Fruit fly (Drosophila melanogaster) whole organism, pupa: Measurements from ENCODE around the gene CG45080.

ENCODE experiments used
- CG10348 ChIP-seq: fragments of 200-800 bp; sonication (Bioruptor generic); IDR thresholded peaks from 2 replicates; pipeline ENCODE4 v1.3.6; 2022; ENCODE audit warnings: missing biosample characterization, missing genetic modification characterization
- CG12605 ChIP-seq: fragments of 200-800 bp; sonication (Bioruptor generic); IDR thresholded peaks from 2 replicates; pipeline ENCODE4 v1.3.6; 2022; ENCODE audit warnings: missing biosample characterization, missing genetic modification characterization
- CG13204 ChIP-seq: fragments of 200-800 bp; sonication (Bioruptor generic); optimal IDR thresholded peaks from 2 replicates; lab custom pipeline; 2018; ENCODE audit warnings: missing biosample characterization, mild to moderate bottlenecking, missing genetic modification characterization, moderate library complexity
- CG14655 ChIP-seq: fragments of 200-800 bp; sonication (Bioruptor generic); optimal IDR thresholded peaks from 3 replicates; lab custom pipeline; 2017; ENCODE audit warnings: mild to moderate bottlenecking, missing biosample characterization, missing genetic modification reagents, missing genetic modification characterization
- CG15710 ChIP-seq: fragments of 200-800 bp; sonication (Bioruptor generic); optimal IDR thresholded peaks from 2 replicates; lab custom pipeline; 2018; ENCODE audit warnings: missing biosample characterization, mild to moderate bottlenecking, missing genetic modification characterization, moderate library complexity
- CG17806 ChIP-seq: fragments of 200-800 bp; sonication (Bioruptor generic); optimal IDR thresholded peaks from 2 replicates; lab custom pipeline; 2018; ENCODE audit warnings: missing biosample characterization, mild to moderate bottlenecking, missing genetic modification characterization, moderate library complexity
- CG32121 ChIP-seq: fragments of 200-800 bp; sonication (Bioruptor generic); IDR thresholded peaks from 2 replicates; pipeline ENCODE4 v1.3.6; 2022; ENCODE audit warnings: missing biosample characterization, missing genetic modification characterization
- CG34367 ChIP-seq: fragments of 200-800 bp; sonication (Bioruptor generic); optimal IDR thresholded peaks from 2 replicates; lab custom pipeline; 2018; ENCODE audit warnings: missing biosample characterization, mild to moderate bottlenecking, missing genetic modification characterization
- CG4496 ChIP-seq: fragments of 200-800 bp; sonication (Bioruptor generic); IDR thresholded peaks from 3 replicates; pipeline ENCODE4 v1.3.6; 2022; ENCODE audit warnings: missing biosample characterization, missing genetic modification characterization
- CG8159 ChIP-seq: fragments of 200-800 bp; sonication (Bioruptor generic); optimal IDR thresholded peaks from 3 replicates; lab custom pipeline; 2018; ENCODE audit warnings: missing biosample characterization, mild to moderate bottlenecking, missing genetic modification characterization, moderate library complexity
- CG8301 ChIP-seq: fragments of 200-800 bp; sonication (Bioruptor generic); optimal IDR thresholded peaks from 2 replicates; lab custom pipeline; 2018; ENCODE audit warnings: missing biosample characterization, mild to moderate bottlenecking, missing genetic modification characterization
- CG9948 ChIP-seq: fragments of 200-800 bp; sonication (Bioruptor generic); optimal IDR thresholded peaks from 2 replicates; lab custom pipeline; 2018; ENCODE audit warnings: missing biosample characterization, mild to moderate bottlenecking, missing genetic modification characterization, moderate library complexity
- D1 ChIP-seq: fragments of 200-800 bp; sonication (Bioruptor generic); optimal IDR thresholded peaks from 2 replicates; lab custom pipeline; 2018; ENCODE audit warnings: missing biosample characterization, mild to moderate bottlenecking, missing genetic modification characterization, moderate library complexity
- EcR ChIP-seq: fragments of 200-800 bp; sonication (Bioruptor generic); optimal IDR thresholded peaks from 3 replicates; lab custom pipeline; 2019; ENCODE audit warnings: missing biosample characterization, missing genetic modification characterization, mild to moderate bottlenecking, moderate library complexity, missing genetic modification reagents
- Ets98B ChIP-seq: fragments of 200-800 bp; sonication (Bioruptor generic); IDR thresholded peaks from 2 replicates; pipeline ENCODE4 v1.3.6; 2022; ENCODE audit warnings: missing biosample characterization, missing genetic modification characterization
- Pif1A ChIP-seq: fragments of 200-800 bp; sonication (Bioruptor generic); optimal IDR thresholded peaks from 3 replicates; lab custom pipeline; 2016; ENCODE audit warnings: missing biosample characterization, missing genetic modification characterization
- Pif1B ChIP-seq: fragments of 200-800 bp; sonication (Bioruptor generic); optimal IDR thresholded peaks from 3 replicates; lab custom pipeline; 2016; ENCODE audit warnings: missing biosample characterization, missing genetic modification characterization
- Snoo ChIP-seq: fragments of 200-800 bp; sonication (Bioruptor generic); optimal IDR thresholded peaks from 3 replicates; lab custom pipeline; 2017; ENCODE audit warnings: missing biosample characterization, mild to moderate bottlenecking, missing genetic modification characterization, inconsistent platforms
- fd96Ca ChIP-seq: fragments of 200-800 bp; sonication (Bioruptor generic); IDR thresholded peaks from 3 replicates; pipeline ENCODE4 v1.3.6; 2022; ENCODE audit warnings: missing biosample characterization, missing genetic modification characterization
- gl ChIP-seq: fragments of 200-800 bp; sonication (Bioruptor generic); optimal IDR thresholded peaks from 2 replicates; lab custom pipeline; 2018; ENCODE audit warnings: missing biosample characterization, mild to moderate bottlenecking, missing genetic modification characterization
- rn ChIP-seq: fragments of 200-800 bp; sonication (Bioruptor generic); IDR thresholded peaks from 2 replicates; pipeline ENCODE4 v1.3.6; 2022; ENCODE audit warnings: missing biosample characterization, missing genetic modification characterization

CG45080 gene

dm6 chr3R:13333031-13333430, 14.0 kb upstream of the CG45080 start:
- TF ChIP-seq CG15710 (tag; lab: Kevin White, UChicago) (no peak), CG4496 (GFP tag; lab: Robert Waterston, UW) (no peak)

dm6 chr3R:13319873-13320272, 803 bp upstream of the CG45080 start:
- TF ChIP-seq Pif1A (peak; percentile 20), CG4496 (GFP tag; lab: Robert Waterston, UW) (peak; percentile 76; the same call in 2 of the 3 replicates), CG9948 (tag; lab: Kevin White, UChicago) (no peak)

dm6 chr3R:13313088-13313487, 6.0 kb downstream of the CG45080 start, which contains the start of gene CG44142:
TSS of gene CG44142 (minus strand) at chr3R:13313188.
- no peak for TF ChIP-seq Snoo (tag; lab: Kevin White, UChicago)
- TF ChIP-seq CG17806, result no peak
- TF ChIP-seq CG15710 (tag; lab: Kevin White, UChicago), result no peak

- TF ChIP-seq CG17806, result no peak
- TF ChIP-seq CG14655 (GFP tag; lab: Kevin White, UChicago), result no peak
- TF ChIP-seq CG8159 (tag; lab: Kevin White, UChicago), result no peak
- no peak for TF ChIP-seq Snoo (tag; lab: Kevin White, UChicago)
- no peak for TF ChIP-seq CG8301 (tag; lab: Kevin White, UChicago)
- TF ChIP-seq CG32121 (GFP tag; lab: Robert Waterston, UW), result no peak
- TF ChIP-seq fd96Ca (GFP tag; lab: Robert Waterston, UW), result no peak
- no peak for TF ChIP-seq CG4496 (GFP tag; lab: Robert Waterston, UW)
- TF ChIP-seq CG15710 (tag; lab: Kevin White, UChicago), result no peak
- TF ChIP-seq D1 (tag; lab: Kevin White, UChicago), result no peak
- no peak for TF ChIP-seq Ets98B
- TF ChIP-seq CG13204 (GFP tag; lab: Kevin White, UChicago), result no peak
- TF ChIP-seq CG34367 (tag; lab: Kevin White, UChicago), result no peak
- no peak for TF ChIP-seq gl (tag; lab: Kevin White, UChicago)
- no peak for TF ChIP-seq CG10348 (GFP tag; lab: Robert Waterston, UW)
- no peak for TF ChIP-seq EcR (GFP tag; lab: Kevin White, UChicago)
- TF ChIP-seq CG12605 (GFP tag; lab: Robert Waterston, UW), result no peak
These were observed 9.8 kb downstream of the CG45080 start for dm6 chr3R:13309133-13309711.

- no peak for TF ChIP-seq Pif1B (GFP tag; lab: Kevin White, UChicago)
- no peak for TF ChIP-seq fd96Ca (GFP tag; lab: Robert Waterston, UW)
- TF ChIP-seq gl (tag; lab: Kevin White, UChicago), result no peak
- TF ChIP-seq Snoo (tag; lab: Kevin White, UChicago), result no peak
- no peak for TF ChIP-seq CG32121 (GFP tag; lab: Robert Waterston, UW)
- no peak for TF ChIP-seq rn (GFP tag; lab: Robert Waterston, UW)
- no peak for TF ChIP-seq CG34367 (tag; lab: Kevin White, UChicago)
- TF ChIP-seq CG8301 (tag; lab: Kevin White, UChicago), result no peak
- no peak for TF ChIP-seq CG8159 (tag; lab: Kevin White, UChicago)
- TF ChIP-seq CG12605 (GFP tag; lab: Robert Waterston, UW), result no peak
- no peak for TF ChIP-seq Pif1A
- TF ChIP-seq CG14655 (GFP tag; lab: Kevin White, UChicago), result no peak
- TF ChIP-seq CG15710 (tag; lab: Kevin White, UChicago), result no peak
- TF ChIP-seq CG17806, result no peak
These were observed 12.5 kb downstream of the CG45080 start for dm6 chr3R:13306595-13306994.

- peak; percentile 58 for TF ChIP-seq CG13204 (GFP tag; lab: Kevin White, UChicago)
- TF ChIP-seq CG9948 (tag; lab: Kevin White, UChicago), result peak; percentile 90
- peak; percentile 77 for TF ChIP-seq CG34367 (tag; lab: Kevin White, UChicago)
- TF ChIP-seq CG8301 (tag; lab: Kevin White, UChicago), result peak; percentile 88
- TF ChIP-seq CG12605 (GFP tag; lab: Robert Waterston, UW), result peak; percentile 65
- peak; percentile 55 for TF ChIP-seq EcR (GFP tag; lab: Kevin White, UChicago)
- peak; percentile 68 for TF ChIP-seq Pif1B (GFP tag; lab: Kevin White, UChicago)
- TF ChIP-seq CG8159 (tag; lab: Kevin White, UChicago), result peak; percentile 91
- TF ChIP-seq CG4496 (GFP tag; lab: Robert Waterston, UW), result peak; percentile 51; the same call in 1 of the 3 replicates
- peak; percentile 73 for TF ChIP-seq D1 (tag; lab: Kevin White, UChicago)
- TF ChIP-seq Ets98B, result peak; percentile 45
- TF ChIP-seq fd96Ca (GFP tag; lab: Robert Waterston, UW), result no peak; the same call in 1 of the 3 replicates
- peak; percentile 82 for TF ChIP-seq CG17806
- no peak for TF ChIP-seq CG10348 (GFP tag; lab: Robert Waterston, UW)
- no peak for TF ChIP-seq rn (GFP tag; lab: Robert Waterston, UW)
- TF ChIP-seq CG14655 (GFP tag; lab: Kevin White, UChicago), result peak; percentile 96
- no peak for TF ChIP-seq CG32121 (GFP tag; lab: Robert Waterston, UW)
- TF ChIP-seq Pif1A, result peak; percentile 62
- TF ChIP-seq CG15710 (tag; lab: Kevin White, UChicago), result peak; percentile 84
- peak; percentile 84 for TF ChIP-seq Snoo (tag; lab: Kevin White, UChicago)
- TF ChIP-seq gl (tag; lab: Kevin White, UChicago), result peak; percentile 11
These were observed 13.7 kb downstream of the CG45080 start for dm6 chr3R:13305318-13305899.
